Worm (Caenorhabditis elegans) whole organism, L1 larva: ENCODE data around the gene flp-12.

ENCODE experiments used
- C04F5.9 ChIP-seq: sonication (generic microtip); optimal IDR thresholded peaks from 2 replicates; lab custom pipeline; 2016; ENCODE audit warnings: missing genetic modification characterization, missing compliant biosample characterization
- ceh-82 ChIP-seq, 3 experiments: fragments of 150-350 bp in 1 of 3; sonication (generic microtip) in 2 of 3; optimal IDR thresholded peaks; 2 replicates each; lab custom pipeline; 2014 to 2017; ENCODE audit warnings: missing biosample characterization in 3 of 3, missing genetic modification characterization in 3 of 3
- ces-1 ChIP-seq: fragments of 150-350 bp; optimal IDR thresholded peaks from 2 replicates; lab custom pipeline; 2014; ENCODE audit warnings: missing biosample characterization, missing genetic modification reagents, missing genetic modification characterization
- dsc-1 ChIP-seq: sonication (generic microtip); optimal IDR thresholded peaks from 2 replicates; lab custom pipeline; 2016; ENCODE audit warnings: mild to moderate bottlenecking, missing genetic modification characterization, missing compliant biosample characterization
- efl-3 ChIP-seq: fragments of 200-800 bp; sonication (Bioruptor generic); optimal IDR thresholded peaks from 2 replicates; lab custom pipeline; 2018; ENCODE audit warnings: mild to moderate bottlenecking, missing genetic modification characterization, missing compliant biosample characterization
- egl-13 ChIP-seq: sonication (generic microtip); optimal IDR thresholded peaks from 2 replicates; lab custom pipeline; 2016; ENCODE audit warnings: missing genotype, missing genetic modification reagents, missing genetic modification characterization, missing compliant biosample characterization
- elt-2 ChIP-seq: sonication (generic microtip); optimal IDR thresholded peaks from 2 replicates; lab custom pipeline; 2016; ENCODE audit warnings: missing genetic modification characterization, mild to moderate bottlenecking, inconsistent platforms, missing compliant biosample characterization, missing genetic modification reagents
- ets-5 ChIP-seq: fragments of 200-800 bp; sonication (Bioruptor generic); IDR thresholded peaks from 2 replicates; pipeline ENCODE4 v1.3.6; 2022; ENCODE audit warnings: missing genetic modification characterization, missing compliant biosample characterization
- fkh-10 ChIP-seq: sonication (generic microtip); optimal IDR thresholded peaks from 2 replicates; lab custom pipeline; 2017; ENCODE audit warnings: missing biosample characterization, missing genetic modification reagents, missing genetic modification characterization
- fos-1 ChIP-seq: fragments of 150-350 bp; optimal IDR thresholded peaks from 2 replicates; lab custom pipeline; 2014; ENCODE audit warnings: missing biosample characterization, missing genetic modification characterization
- grh-1 ChIP-seq: fragments of 200-800 bp; sonication (Bioruptor generic); IDR thresholded peaks from 2 replicates; pipeline ENCODE4 v1.3.6; 2022; ENCODE audit warnings: missing genetic modification reagents, missing genetic modification characterization, missing compliant biosample characterization
- hlh-4 ChIP-seq: sonication (generic microtip); optimal IDR thresholded peaks from 2 replicates; lab custom pipeline; 2016; ENCODE audit warnings: mild to moderate bottlenecking, missing genetic modification characterization, missing compliant biosample characterization
- hpl-2 ChIP-seq: fragments of 150-350 bp; optimal IDR thresholded peaks from 2 replicates; lab custom pipeline; 2014; ENCODE audit warnings: missing biosample characterization, missing genetic modification reagents, missing genetic modification characterization
- lin-13 ChIP-seq: fragments of 150-350 bp; optimal IDR thresholded peaks from 2 replicates; lab custom pipeline; 2014; ENCODE audit warnings: missing biosample characterization, missing genetic modification reagents, missing genetic modification characterization
- lin-14 ChIP-seq: fragments of 200-800 bp; sonication (Bioruptor generic); optimal IDR thresholded peaks from 2 replicates; lab custom pipeline; 2018; ENCODE audit warnings: mild to moderate bottlenecking, missing genetic modification characterization, moderate library complexity, missing compliant biosample characterization
- lin-15B ChIP-seq: fragments of 150-350 bp; sonication (generic microtip); optimal IDR thresholded peaks from 3 replicates; lab custom pipeline; 2014; ENCODE audit warnings: missing biosample characterization, missing genetic modification characterization
- lsy-2 ChIP-seq, 2 experiments: fragments of 150-350 bp; optimal IDR thresholded peaks; 2 replicates each; lab custom pipeline; 2014; ENCODE audit warnings: missing biosample characterization in 2 of 2, missing genetic modification characterization in 2 of 2
- mdl-1 ChIP-seq, 2 experiments: fragments of 150-350 bp; optimal IDR thresholded peaks; 2 replicates each; lab custom pipeline; 2014 to 2017; ENCODE audit warnings: missing biosample characterization in 2 of 2, missing genetic modification characterization in 2 of 2, inconsistent platforms in 1 of 2
- mep-1 ChIP-seq: fragments of 150-350 bp; optimal IDR thresholded peaks from 2 replicates; lab custom pipeline; 2014; ENCODE audit warnings: missing biosample characterization, missing genetic modification characterization
- nhr-11 ChIP-seq: fragments of 150-350 bp; optimal IDR thresholded peaks from 2 replicates; lab custom pipeline; 2014; ENCODE audit warnings: missing biosample characterization, missing genetic modification characterization
- nhr-237 ChIP-seq: fragments of 150-350 bp; optimal IDR thresholded peaks from 2 replicates; lab custom pipeline; 2014; ENCODE audit warnings: missing biosample characterization, missing genetic modification characterization
- nhr-47 ChIP-seq: sonication (generic microtip); optimal IDR thresholded peaks from 2 replicates; lab custom pipeline; 2016; ENCODE audit warnings: mild to moderate bottlenecking, missing genetic modification characterization, moderate library complexity, missing compliant biosample characterization
- nhr-77 ChIP-seq: fragments of 150-350 bp; optimal IDR thresholded peaks from 2 replicates; lab custom pipeline; 2014; ENCODE audit warnings: missing biosample characterization, missing genetic modification characterization
- pax-3 ChIP-seq: fragments of 200-800 bp; sonication (Bioruptor generic); optimal IDR thresholded peaks from 2 replicates; lab custom pipeline; 2018; ENCODE audit warnings: mild to moderate bottlenecking, missing genetic modification characterization, moderate library complexity, missing compliant biosample characterization
- pqm-1 ChIP-seq: sonication (generic microtip); optimal IDR thresholded peaks from 3 replicates; lab custom pipeline; 2017; ENCODE audit warnings: missing biosample characterization, missing genetic modification characterization
- rnt-1 ChIP-seq: sonication (generic microtip); optimal IDR thresholded peaks from 2 replicates; lab custom pipeline; 2016; ENCODE audit warnings: mild to moderate bottlenecking, missing genetic modification characterization, moderate library complexity, missing compliant biosample characterization
- snpc-4 ChIP-seq: fragments of 150-350 bp; optimal IDR thresholded peaks from 2 replicates; lab custom pipeline; 2014; ENCODE audit warnings: missing biosample characterization, missing genetic modification characterization
- snu-23 ChIP-seq: sonication (generic microtip); optimal IDR thresholded peaks from 2 replicates; lab custom pipeline; 2016; ENCODE audit warnings: missing genetic modification characterization, missing compliant biosample characterization
- tlp-1 ChIP-seq: fragments of 150-350 bp; optimal IDR thresholded peaks from 2 replicates; lab custom pipeline; 2014; ENCODE audit warnings: missing biosample characterization, missing genetic modification characterization
- unc-30 ChIP-seq: sonication (generic microtip); optimal IDR thresholded peaks from 2 replicates; lab custom pipeline; 2017; ENCODE audit warnings: missing biosample characterization, missing genetic modification characterization
- unc-86 ChIP-seq: sonication (generic microtip); optimal IDR thresholded peaks from 2 replicates; lab custom pipeline; 2016; ENCODE audit warnings: missing genetic modification characterization, missing compliant biosample characterization
- xbp-1 ChIP-seq: sonication (generic microtip); optimal IDR thresholded peaks from 2 replicates; lab custom pipeline; 2016; ENCODE audit warnings: missing genetic modification characterization, missing compliant biosample characterization
- zag-1 ChIP-seq: fragments of 150-350 bp; optimal IDR thresholded peaks from 2 replicates; lab custom pipeline; 2014; ENCODE audit warnings: missing biosample characterization, missing genetic modification characterization
- ztf-11 ChIP-seq, 2 experiments: sonication (generic microtip); optimal IDR thresholded peaks; 2 replicates each; lab custom pipeline; 2016 to 2017; ENCODE audit warnings: missing genetic modification characterization in 2 of 2, missing biosample characterization in 1 of 2, missing compliant biosample characterization in 1 of 2
- ztf-4 ChIP-seq: fragments of 150-350 bp; optimal IDR thresholded peaks from 2 replicates; lab custom pipeline; 2014; ENCODE audit warnings: missing biosample characterization, missing genetic modification characterization

Gene flp-12

DNA sequence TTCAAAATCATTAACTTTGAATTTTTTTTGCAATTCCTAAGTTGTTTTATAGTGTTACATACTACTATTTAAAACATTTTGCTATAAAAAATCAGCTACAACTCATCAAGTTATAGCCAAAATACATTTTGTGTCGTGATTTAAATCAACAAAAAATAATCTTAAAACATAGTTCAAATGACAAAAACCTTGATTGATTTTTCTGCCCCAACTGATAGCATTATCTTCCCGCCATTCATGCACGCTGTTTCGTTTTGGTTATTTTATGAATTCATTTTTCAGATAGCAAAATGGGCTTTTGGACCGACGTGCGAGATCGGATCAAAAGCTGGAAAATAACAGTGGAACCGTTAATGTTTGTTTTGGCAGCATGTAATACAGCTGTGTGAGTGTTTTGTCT is 39.9 kb upstream of the flp-12 start, which contains the start of gene slcr-46.1:
slcr-46.1 (plus strand) TSS at position 274 of the 400 bp plus-strand sequence.
- TF ChIP-seq efl-3 (GFP tag; lab: Kevin White, UChicago) (no peak), lin-15B (tag; lab: Kevin White, UChicago) (no peak), ceh-82 (tag; optimal IDR thresholded peaks at IDR 0.05; lab: Kevin White, UChicago) (no peak), mdl-1 (tag; optimal IDR thresholded peaks at IDR 0.05; lab: Kevin White, UChicago) (no peak), ets-5 (GFP tag; lab: Robert Waterston, UW) (no peak), hpl-2 (GFP tag; lab: Kevin White, UChicago) (no peak), grh-1 (GFP tag; lab: Robert Waterston, UW) (no peak), elt-2 (peak; percentile 24)

DNA sequence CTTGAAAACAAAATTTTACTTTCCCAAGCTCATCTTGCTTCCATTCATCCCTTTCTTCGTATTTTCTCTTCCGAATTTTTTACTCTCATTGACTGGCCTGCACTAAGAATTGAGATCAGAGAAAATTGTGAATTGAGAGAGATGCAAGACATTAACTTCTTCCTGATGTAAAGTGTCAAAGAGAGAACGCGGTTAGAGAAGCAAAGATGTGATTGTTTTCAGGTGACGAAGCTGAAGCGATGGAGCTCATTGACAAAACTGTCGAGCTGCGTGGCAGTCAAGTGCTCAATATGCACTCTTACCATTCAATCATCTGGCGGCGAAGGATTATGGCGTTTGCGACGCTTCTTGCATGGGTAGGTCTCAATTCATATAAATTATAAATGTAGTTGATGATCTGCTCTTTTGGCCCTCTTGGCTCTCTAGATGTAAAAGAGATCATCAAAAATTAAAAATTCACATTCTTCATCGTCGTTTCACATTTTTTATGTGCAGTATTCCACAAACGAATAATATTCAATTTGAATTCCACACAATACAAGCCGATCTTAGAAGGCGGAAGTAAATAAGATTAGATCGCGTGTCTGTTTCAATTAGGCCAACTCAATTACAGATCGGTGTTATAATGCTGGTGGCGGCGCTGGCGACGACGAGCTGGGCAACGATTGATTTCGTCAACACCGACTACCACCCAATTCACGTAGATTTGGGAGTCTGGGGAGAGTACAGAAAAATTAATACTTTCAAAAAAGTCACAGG is 36.8 kb upstream of the flp-12 start:
- TF ChIP-seq dsc-1 (peak; percentile 94), nhr-77 (no peak), lsy-2 (tag; optimal IDR thresholded peaks at IDR 0.05; lab: Kevin White, UChicago) (peak in 1 of 2 experiments; percentile 12), snu-23 (GFP tag; lab: Kevin White, UChicago) (peak; percentile 2), rnt-1 (tag; lab: Kevin White, UChicago) (peak; percentile 55), lin-13 (GFP tag; lab: Kevin White, UChicago) (no peak), ztf-11 (tag; optimal IDR thresholded peaks at IDR 0.05; lab: Kevin White, UChicago) (peak in 1 of 2 experiments; percentile 25), mep-1 (tag; lab: Kevin White, UChicago) (peak; percentile 7), lin-14 (peak; percentile 32), xbp-1 (tag; lab: Kevin White, UChicago) (no peak), nhr-47 (peak; percentile 10), unc-30 (tag; lab: Kevin White, UChicago) (no peak), egl-13 (tag; lab: Kevin White, UChicago) (peak; percentile 20), unc-86 (peak; percentile 37)
- TF ChIP-seq, all 84 proteins: peak for 10

DNA sequence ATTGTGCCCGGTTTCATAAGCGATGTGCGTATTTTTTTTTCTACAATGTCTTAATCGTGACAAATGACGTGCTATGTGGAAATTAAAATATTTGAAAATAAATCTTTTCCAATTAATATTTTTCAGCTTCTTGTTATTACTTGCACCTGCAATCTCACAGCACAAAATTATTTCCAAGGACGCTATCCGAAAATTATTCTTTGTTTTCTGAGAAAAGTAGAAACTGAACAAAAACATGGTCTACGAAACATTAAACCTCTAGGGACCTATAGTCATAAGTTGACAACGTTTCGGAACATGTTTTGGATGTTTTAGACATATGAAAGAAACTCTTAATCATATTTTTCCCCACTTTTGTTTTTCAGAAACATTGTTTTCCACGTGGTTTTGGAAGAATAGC is 36.2 kb upstream of the flp-12 start:
- TF ChIP-seq nhr-11 (tag; lab: Kevin White, UChicago) (no peak), dsc-1 (no peak), hlh-4 (peak; percentile 74)
- TF ChIP-seq, all 84 proteins: peak for 1

DNA sequence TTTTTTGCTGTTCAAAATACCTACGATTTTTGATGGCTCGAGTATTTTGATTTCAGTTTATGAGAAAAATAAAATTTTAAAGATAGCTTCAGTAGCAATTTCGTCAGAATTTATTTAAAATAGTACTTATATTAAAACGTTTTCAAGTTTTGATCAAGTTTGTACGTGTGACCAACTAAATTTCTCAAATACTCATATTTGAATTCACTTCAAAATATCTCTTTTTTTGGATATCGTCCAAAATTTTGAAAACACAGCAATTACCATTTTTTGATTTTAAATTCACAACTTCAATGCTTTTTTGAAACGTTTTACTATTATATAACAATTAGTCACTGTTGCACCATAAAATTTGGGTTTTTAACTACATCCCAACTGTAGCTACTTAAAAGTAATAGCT is 34.7 kb upstream of the flp-12 start:
- TF ChIP-seq unc-86, result no peak
- TF ChIP-seq nhr-237 (tag; lab: Kevin White, UChicago), result no peak
- no peak for TF ChIP-seq pqm-1
- TF ChIP-seq lin-15B (tag; lab: Kevin White, UChicago), result no peak
- TF ChIP-seq snpc-4 (tag; lab: Kevin White, UChicago), result no peak
- TF ChIP-seq C04F5.9 (tag; lab: Kevin White, UChicago), result no peak
- no peak for TF ChIP-seq mep-1 (tag; lab: Kevin White, UChicago)
- TF ChIP-seq efl-3 (GFP tag; lab: Kevin White, UChicago), result no peak
- no peak for TF ChIP-seq tlp-1 (tag; lab: Kevin White, UChicago)
- TF ChIP-seq zag-1, result no peak
- TF ChIP-seq fos-1 (tag; lab: Kevin White, UChicago), result no peak
- no peak for TF ChIP-seq xbp-1 (tag; lab: Kevin White, UChicago)
- TF ChIP-seq nhr-77, result no peak
- TF ChIP-seq ztf-4 (tag; lab: Kevin White, UChicago), result no peak
- TF ChIP-seq ces-1 (GFP tag; lab: Kevin White, UChicago), result no peak
- no peak for TF ChIP-seq snu-23 (GFP tag; lab: Kevin White, UChicago)
- TF ChIP-seq fkh-10 (GFP tag; lab: Kevin White, UChicago), result no peak
- no peak for TF ChIP-seq ztf-11 (tag; optimal IDR thresholded peaks at IDR 0.05; lab: Kevin White, UChicago)
- no peak for TF ChIP-seq pax-3 (tag; lab: Kevin White, UChicago)
